Worm (Caenorhabditis elegans): Measurements from ENCODE around the gene E01B7.2.

ce11 chrV:17956109-17956508 is 34.5 kb downstream of the E01B7.2 start:
- no peak for TF ChIP-seq nhr-76 (tag; optimal IDR thresholded peaks at IDR 0.05)
- TF ChIP-seq nhr-2 (tag; optimal IDR thresholded peaks at IDR 0.05), result no peak
- TF ChIP-seq unc-120 (tag; optimal IDR thresholded peaks at IDR 0.05; ENCODE audit: poor library complexity, severe bottlenecking), result no peak
- TF ChIP-seq mep-1 (tag; optimal IDR thresholded peaks at IDR 0.05), result no peak
- no peak for TF ChIP-seq nhr-12 (tag; optimal IDR thresholded peaks at IDR 0.05)
